Fruit fly (Drosophila melanogaster) whole organism, wandering third instar larva: ENCODE results near the gene CG17300.

Source experiments
- Abd-B ChIP-seq: fragments of >200 bp; optimal IDR thresholded peaks from 2 replicates; lab custom pipeline; 2017; ENCODE audit warnings: missing biosample characterization, missing genetic modification characterization
- CG32264 ChIP-seq: fragments of 200-800 bp; sonication (Bioruptor generic); optimal IDR thresholded peaks from 2 replicates; lab custom pipeline; 2016; ENCODE audit warnings: missing biosample characterization, missing genetic modification characterization
- Dfd ChIP-seq: fragments of >200 bp; optimal IDR thresholded peaks from 2 replicates; lab custom pipeline; 2017; ENCODE audit warnings: missing biosample characterization, missing genetic modification characterization
- Dif ChIP-seq: fragments of 200-275, 200-300 bp; sonication (Bioruptor generic); optimal IDR thresholded peaks from 2 replicates; lab custom pipeline; 2018; ENCODE audit warnings: missing biosample characterization, missing genetic modification characterization; ENCODE audit not compliant: partially characterized antibody
- GATAd ChIP-seq: sonication (Bioruptor generic); optimal IDR thresholded peaks from 2 replicates; lab custom pipeline; 2016; ENCODE audit warnings: missing biosample characterization, missing genetic modification characterization
- HLH106 ChIP-seq: fragments of 200-800 bp; optimal IDR thresholded peaks from 3 replicates; lab custom pipeline; 2019; ENCODE audit warnings: missing biosample characterization, mild to moderate bottlenecking, missing genetic modification characterization, moderate library complexity
- Hnf4 ChIP-seq: fragments of 200-800 bp; sonication (Bioruptor generic); optimal IDR thresholded peaks from 2 replicates; lab custom pipeline; 2016; ENCODE audit warnings: missing biosample characterization, mild to moderate bottlenecking, missing genetic modification characterization
- Hr78 ChIP-seq: fragments of >200 bp; optimal IDR thresholded peaks from 2 replicates; lab custom pipeline; 2017; ENCODE audit warnings: missing biosample characterization, missing genetic modification characterization
- Hr83 ChIP-seq: fragments of 200-300 bp; sonication (Bioruptor generic); optimal IDR thresholded peaks from 2 replicates; lab custom pipeline; 2016; ENCODE audit warnings: missing biosample characterization, mild to moderate bottlenecking, missing genetic modification characterization, moderate library complexity; ENCODE audit not compliant: poor library complexity, severe bottlenecking
- Jra ChIP-seq: sonication (Bioruptor generic); optimal IDR thresholded peaks from 2 replicates; lab custom pipeline; 2016; ENCODE audit warnings: missing biosample characterization, missing genetic modification characterization
- Mio ChIP-seq: sonication (Bioruptor generic); optimal IDR thresholded peaks from 2 replicates; lab custom pipeline; 2016; ENCODE audit warnings: missing biosample characterization, missing genetic modification characterization
- Myc ChIP-seq: fragments of >200 bp; optimal IDR thresholded peaks from 2 replicates; lab custom pipeline; 2017
- N ChIP-seq: fragments of >200 bp; optimal IDR thresholded peaks from 2 replicates; lab custom pipeline; 2018; ENCODE audit warnings: missing biosample characterization, missing external identifiers, missing genetic modification characterization
- Rel ChIP-seq, 2 experiments: fragments of 200-800 bp; sonication (Bioruptor generic) in 1 of 2; optimal IDR thresholded peaks; 2 replicates in 1 of 2; 3 replicates in 1 of 2; lab custom pipeline; 2016 to 2019; ENCODE audit warnings: mild to moderate bottlenecking in 2 of 2, missing biosample characterization in 2 of 2, missing genetic modification characterization in 2 of 2, moderate library complexity in 1 of 2
- Sp1 ChIP-seq: fragments of 200-800 bp; sonication (Bioruptor generic); optimal IDR thresholded peaks from 3 replicates; lab custom pipeline; 2019; ENCODE audit warnings: missing biosample characterization, mild to moderate bottlenecking, missing genetic modification characterization, moderate library complexity
- Vsx2 ChIP-seq: fragments of 200-300, 225-300 bp; sonication (Bioruptor generic); optimal IDR thresholded peaks from 2 replicates; lab custom pipeline; 2018; ENCODE audit warnings: missing biosample characterization, missing genetic modification characterization; ENCODE audit not compliant: partially characterized antibody
- br ChIP-seq: fragments of 200-800 bp; sonication (Bioruptor generic); optimal IDR thresholded peaks from 2 replicates; lab custom pipeline; 2016; ENCODE audit warnings: missing biosample characterization, missing genetic modification characterization
- brk ChIP-seq: fragments of 200-800 bp; sonication (Bioruptor generic); optimal IDR thresholded peaks from 2 replicates; lab custom pipeline; 2016; ENCODE audit warnings: missing biosample characterization, mild to moderate bottlenecking, missing genetic modification characterization
- dl ChIP-seq, 2 experiments: fragments of 175-275, 200-275 bp in 1 of 2; fragments of 200-275 bp in 1 of 2; sonication (Bioruptor generic); optimal IDR thresholded peaks; lab custom pipeline; 2018; ENCODE audit warnings: mild to moderate bottlenecking in 2 of 2, missing biosample characterization in 2 of 2, missing genetic modification characterization in 2 of 2, moderate library complexity in 2 of 2; ENCODE audit not compliant: partially characterized antibody in 2 of 2, insufficient read depth in 1 of 2
- dmrt93B ChIP-seq: fragments of 200-800 bp; sonication (Bioruptor generic); optimal IDR thresholded peaks from 2 replicates; lab custom pipeline; 2018; ENCODE audit warnings: missing biosample characterization, mild to moderate bottlenecking, missing genetic modification characterization
- dsf ChIP-seq: sonication (Bioruptor generic); optimal IDR thresholded peaks from 2 replicates; lab custom pipeline; 2016; ENCODE audit warnings: missing biosample characterization, missing genetic modification characterization, borderline replicate concordance
- foxo ChIP-seq, 2 experiments: fragments of 200-800 bp; sonication (Bioruptor generic); optimal IDR thresholded peaks; 2 replicates in 1 of 2; 3 replicates in 1 of 2; lab custom pipeline; 2016 to 2017; ENCODE audit warnings: missing biosample characterization in 2 of 2, missing genetic modification characterization in 2 of 2
- fru ChIP-seq: fragments of 200-800 bp; sonication (Bioruptor generic); optimal IDR thresholded peaks from 3 replicates; lab custom pipeline; 2016; ENCODE audit warnings: missing biosample characterization, mild to moderate bottlenecking, missing genetic modification characterization
- h ChIP-seq: fragments of 200-800 bp; sonication (Bioruptor generic); optimal IDR thresholded peaks from 3 replicates; lab custom pipeline; 2016; ENCODE audit warnings: missing biosample characterization, mild to moderate bottlenecking, missing genetic modification characterization
- jim ChIP-seq: fragments of 175-275, 200-325 bp; sonication (Bioruptor generic); optimal IDR thresholded peaks from 2 replicates; lab custom pipeline; 2016; ENCODE audit warnings: missing biosample characterization, mild to moderate bottlenecking, missing genetic modification characterization
- lola ChIP-seq: fragments of >200 bp; optimal IDR thresholded peaks from 2 replicates; lab custom pipeline; 2017; ENCODE audit warnings: missing biosample characterization, missing genetic modification characterization
- pan ChIP-seq: fragments of >200 bp; optimal IDR thresholded peaks from 2 replicates; lab custom pipeline; 2017
- psq ChIP-seq: fragments of 200-800 bp; sonication (Bioruptor generic); optimal IDR thresholded peaks from 3 replicates; lab custom pipeline; 2017; ENCODE audit warnings: missing biosample characterization, mild to moderate bottlenecking, missing genetic modification characterization, moderate library complexity
- rgr ChIP-seq: fragments of 200-800 bp; sonication (Bioruptor generic); optimal IDR thresholded peaks from 3 replicates; lab custom pipeline; 2016; ENCODE audit warnings: missing biosample characterization, mild to moderate bottlenecking, missing genetic modification characterization
- sage ChIP-seq: fragments of 200-800 bp; sonication (Bioruptor generic); optimal IDR thresholded peaks from 2 replicates; lab custom pipeline; 2016; ENCODE audit warnings: missing biosample characterization, mild to moderate bottlenecking, missing genetic modification characterization
- tai ChIP-seq: sonication (Bioruptor generic); optimal IDR thresholded peaks from 2 replicates; lab custom pipeline; 2016; ENCODE audit warnings: missing biosample characterization, missing genetic modification characterization
- usp ChIP-seq: fragments of >200 bp; optimal IDR thresholded peaks from 2 replicates; lab custom pipeline; 2017; ENCODE audit warnings: missing biosample characterization, missing genetic modification characterization
- woc ChIP-seq: sonication (Bioruptor generic); optimal IDR thresholded peaks from 2 replicates; lab custom pipeline; 2016; ENCODE audit warnings: missing biosample characterization, mild to moderate bottlenecking, missing genetic modification characterization

Gene CG17300

DNA sequence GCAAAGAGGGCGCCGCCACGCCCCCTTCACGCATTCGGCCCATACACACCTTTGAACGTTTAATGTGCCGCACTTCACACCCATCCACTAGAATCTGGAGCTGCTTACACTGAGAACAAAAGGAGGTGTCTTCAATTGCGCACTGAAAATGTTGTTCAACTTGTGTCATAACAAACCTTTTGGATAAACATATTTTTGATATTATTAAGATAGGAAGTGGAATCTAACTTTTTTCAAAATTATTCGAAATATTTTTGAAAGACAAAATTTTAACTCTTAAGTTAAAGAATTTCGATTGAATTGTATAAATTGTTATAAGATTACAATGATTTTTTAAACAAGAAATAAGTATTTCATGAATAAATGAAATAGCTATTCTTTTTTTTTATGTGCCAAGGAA is 18.8 kb downstream of the CG17300 start:
- TF ChIP-seq tai (GFP tag; lab: Kevin White, UChicago) (no peak), Vsx2 (GFP tag; lab: Kevin White, UChicago) (no peak), GATAd (GFP tag; lab: Kevin White, UChicago) (no peak), foxo (GFP tag; optimal IDR thresholded peaks at IDR 0.05; lab: Kevin White, UChicago) (no peak), rgr (GFP tag; lab: Kevin White, UChicago) (no peak), Hnf4 (GFP tag; lab: Kevin White, UChicago) (no peak), Sp1 (GFP tag; lab: Kevin White, UChicago) (no peak), dl (GFP tag; optimal IDR thresholded peaks at IDR 0.05; lab: Kevin White, UChicago; ENCODE audit: insufficient read depth in 1 of 2, partially characterized antibody in 2 of 2) (no peak), pan (no peak), HLH106 (tag; lab: Kevin White, UChicago) (no peak), fru (GFP tag; lab: Kevin White, UChicago) (no peak), woc (no peak), Myc (lab: Kevin White, UChicago) (no peak), dmrt93B (GFP tag; lab: Kevin White, UChicago) (no peak), Abd-B (GFP tag; lab: Kevin White, UChicago) (no peak), h (GFP tag; lab: Kevin White, UChicago) (no peak)

DNA sequence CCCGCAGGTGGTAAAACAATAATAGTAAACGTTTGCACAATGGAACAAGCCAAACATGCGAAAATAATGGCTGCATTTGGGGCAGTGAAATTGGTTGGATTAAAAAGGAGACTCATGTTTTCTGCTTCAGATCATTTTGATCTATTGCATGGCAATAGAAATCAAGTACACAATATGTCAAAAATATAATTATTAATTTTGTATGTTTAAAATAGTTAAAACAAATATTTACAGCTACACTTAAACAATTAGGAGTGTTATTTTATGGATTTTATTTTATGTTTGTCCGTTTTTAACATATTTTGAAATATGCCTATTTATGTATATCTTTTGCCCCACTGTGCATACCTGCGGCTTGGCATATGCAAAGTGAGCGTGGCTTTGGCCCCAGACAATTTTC is 20.9 kb downstream of the CG17300 start:
- no peak for TF ChIP-seq psq (GFP tag; lab: Kevin White, UChicago)
- TF ChIP-seq br (GFP tag; lab: Kevin White, UChicago) = no peak
- no peak for TF ChIP-seq usp (GFP tag; lab: Kevin White, UChicago)
- TF ChIP-seq tai (GFP tag; lab: Kevin White, UChicago) = no peak
- TF ChIP-seq pan = no peak
- no peak for TF ChIP-seq Hr83
- TF ChIP-seq Hnf4 (GFP tag; lab: Kevin White, UChicago) = no peak
- TF ChIP-seq Mio (GFP tag; lab: Kevin White, UChicago) = no peak
- TF ChIP-seq jim = no peak
- no peak for TF ChIP-seq dsf (GFP tag; lab: Kevin White, UChicago)
- TF ChIP-seq Dif (GFP tag; lab: Kevin White, UChicago) = no peak
- TF ChIP-seq Hr78 (GFP tag; lab: Kevin White, UChicago) = no peak
- TF ChIP-seq foxo (GFP tag; optimal IDR thresholded peaks at IDR 0.05; lab: Kevin White, UChicago) = no peak
- no peak for TF ChIP-seq Vsx2 (GFP tag; lab: Kevin White, UChicago)
- TF ChIP-seq, all 38 proteins: peak for 0

DNA sequence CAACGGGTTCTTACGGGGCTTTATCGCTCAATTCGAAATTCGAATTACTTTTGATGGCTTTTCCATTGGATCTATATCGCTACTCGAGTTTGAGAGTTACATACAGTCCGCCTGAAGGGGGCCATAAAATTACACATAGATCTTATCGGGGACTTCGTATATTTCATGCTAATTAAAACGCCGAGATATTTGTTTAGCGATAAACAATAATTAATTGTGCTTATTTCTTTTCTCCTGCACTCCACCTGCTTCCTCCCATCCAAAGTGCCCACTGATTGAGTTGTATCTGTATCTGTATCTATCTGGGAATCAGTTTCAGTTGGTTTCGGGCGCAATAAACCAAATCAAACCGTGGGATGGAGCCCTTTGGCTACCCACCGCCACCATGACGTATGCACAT is 21.5 kb downstream of the CG17300 start:
- TF ChIP-seq Hr78 (GFP tag; lab: Kevin White, UChicago) (no peak), brk (GFP tag; lab: Kevin White, UChicago) (no peak)

DNA sequence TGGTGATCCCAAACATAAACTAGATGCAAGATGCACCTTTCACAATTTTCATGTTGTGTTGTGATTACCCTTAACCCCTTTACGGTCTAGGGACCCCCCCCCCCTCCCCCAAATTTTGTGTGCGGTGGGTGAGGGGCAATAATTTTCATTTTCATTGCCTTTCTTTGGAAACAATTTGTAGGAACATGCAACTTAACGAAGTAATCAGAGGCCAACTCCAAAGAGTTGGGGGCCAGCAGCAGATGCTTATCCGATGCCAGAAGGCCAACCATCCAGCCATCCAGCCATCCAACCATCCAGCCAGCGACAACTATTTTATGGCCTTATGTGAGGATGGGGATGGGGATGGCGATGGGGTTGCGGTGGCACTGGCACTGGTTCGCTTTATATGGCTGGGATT is 22.2 kb downstream of the CG17300 start:
- peak; percentile 84 for TF ChIP-seq Dfd (GFP tag; lab: Kevin White, UChicago)
- TF ChIP-seq Hr78 (GFP tag; lab: Kevin White, UChicago) = no peak

- TF ChIP-seq GATAd (GFP tag; lab: Kevin White, UChicago) = no peak
- no peak for TF ChIP-seq Rel (GFP tag; optimal IDR thresholded peaks at IDR 0.05; lab: Kevin White, UChicago)
- TF ChIP-seq Rel (tag; optimal IDR thresholded peaks at IDR 0.05; lab: Kevin White, UChicago) = no peak
- TF ChIP-seq Jra (GFP tag; lab: Kevin White, UChicago) = no peak
These were observed 22.7 kb downstream of the CG17300 start for dm6 chr3L:13064346-13064745.

dm6 chr3L:13062746-13063145 is 24.3 kb downstream of the CG17300 start, which contains the start of gene CG34429:
CG34429 (plus strand) TSS chr3L:13063046.
- TF ChIP-seq tai (GFP tag; lab: Kevin White, UChicago) (no peak), sage (no peak), usp (GFP tag; lab: Kevin White, UChicago) (no peak), CG32264 (GFP tag; lab: Kevin White, UChicago) (no peak), Hr83 (no peak), dl (GFP tag; optimal IDR thresholded peaks at IDR 0.05; lab: Kevin White, UChicago; ENCODE audit: insufficient read depth in 1 of 2, partially characterized antibody in 2 of 2) (no peak), jim (no peak), N (GFP tag; lab: Kevin White, UChicago) (no peak), Sp1 (GFP tag; lab: Kevin White, UChicago) (no peak), Myc (lab: Kevin White, UChicago) (no peak), Jra (GFP tag; lab: Kevin White, UChicago) (no peak), foxo (GFP tag; optimal IDR thresholded peaks at IDR 0.05; lab: Kevin White, UChicago) (no peak), Dif (GFP tag; lab: Kevin White, UChicago) (no peak), lola (GFP tag; lab: Kevin White, UChicago) (no peak), pan (no peak), woc (no peak), Dfd (GFP tag; lab: Kevin White, UChicago) (no peak), Abd-B (GFP tag; lab: Kevin White, UChicago) (no peak)
